Worm (Caenorhabditis elegans) whole organism, L1 larva: ENCODE results near the gene aexr-3.

Source experiments
- C04F5.9 ChIP-seq: sonication (generic microtip); optimal IDR thresholded peaks from 2 replicates; lab custom pipeline; 2016; ENCODE audit warnings: missing genetic modification characterization, missing compliant biosample characterization
- C34B4.2 ChIP-seq: sonication (generic microtip); optimal IDR thresholded peaks from 2 replicates; lab custom pipeline; 2017; ENCODE audit warnings: mild to moderate bottlenecking, missing genetic modification characterization, missing compliant biosample characterization
- aly-2 ChIP-seq: fragments of 150-350 bp; optimal IDR thresholded peaks from 2 replicates; lab custom pipeline; 2014; ENCODE audit warnings: missing biosample characterization, missing genetic modification characterization
- blmp-1 ChIP-seq: fragments of 150-350 bp; optimal IDR thresholded peaks from 2 replicates; lab custom pipeline; 2014; ENCODE audit warnings: missing biosample characterization, missing genetic modification characterization
- ceh-82 ChIP-seq, 3 experiments: fragments of 150-350 bp in 1 of 3; sonication (generic microtip) in 2 of 3; optimal IDR thresholded peaks; 2 replicates each; lab custom pipeline; 2014 to 2017; ENCODE audit warnings: missing biosample characterization in 3 of 3, missing genetic modification characterization in 3 of 3
- ces-1 ChIP-seq: fragments of 150-350 bp; optimal IDR thresholded peaks from 2 replicates; lab custom pipeline; 2014; ENCODE audit warnings: missing biosample characterization, missing genetic modification reagents, missing genetic modification characterization
- dpl-1 ChIP-seq, 3 experiments: fragments of 150-350 bp in 2 of 3; sonication (generic microtip) in 1 of 3; optimal IDR thresholded peaks; 2 replicates each; lab custom pipeline; 2014 to 2017; ENCODE audit warnings: missing biosample characterization in 3 of 3, missing genetic modification characterization in 3 of 3, missing genetic modification reagents in 3 of 3
- dsc-1 ChIP-seq: sonication (generic microtip); optimal IDR thresholded peaks from 2 replicates; lab custom pipeline; 2016; ENCODE audit warnings: mild to moderate bottlenecking, missing genetic modification characterization, missing compliant biosample characterization
- efl-1 ChIP-seq, 4 experiments: fragments of 150-350 bp; optimal IDR thresholded peaks in 3 of 4; peaks in 1 of 4; 1 replicate in 1 of 4; 2 replicates in 3 of 4; lab custom pipeline; 2014; ENCODE audit warnings: missing biosample characterization in 2 of 4, missing genetic modification characterization in 2 of 4, missing genetic modification reagents in 2 of 4
- efl-3 ChIP-seq: fragments of 200-800 bp; sonication (Bioruptor generic); optimal IDR thresholded peaks from 2 replicates; lab custom pipeline; 2018; ENCODE audit warnings: mild to moderate bottlenecking, missing genetic modification characterization, missing compliant biosample characterization
- egl-13 ChIP-seq: sonication (generic microtip); optimal IDR thresholded peaks from 2 replicates; lab custom pipeline; 2016; ENCODE audit warnings: missing genotype, missing genetic modification reagents, missing genetic modification characterization, missing compliant biosample characterization
- egl-27 ChIP-seq, 2 experiments: fragments of 150-350 bp in 1 of 2; sonication (generic microtip); optimal IDR thresholded peaks; 3 replicates each; lab custom pipeline; 2017 to 2018; ENCODE audit warnings: missing biosample characterization in 2 of 2, missing genetic modification characterization in 2 of 2, missing genetic modification reagents in 2 of 2
- elt-2 ChIP-seq: sonication (generic microtip); optimal IDR thresholded peaks from 2 replicates; lab custom pipeline; 2016; ENCODE audit warnings: missing genetic modification characterization, mild to moderate bottlenecking, inconsistent platforms, missing compliant biosample characterization, missing genetic modification reagents
- grh-1 ChIP-seq: fragments of 200-800 bp; sonication (Bioruptor generic); IDR thresholded peaks from 2 replicates; pipeline ENCODE4 v1.3.6; 2022; ENCODE audit warnings: missing genetic modification reagents, missing genetic modification characterization, missing compliant biosample characterization
- hpl-2 ChIP-seq: fragments of 150-350 bp; optimal IDR thresholded peaks from 2 replicates; lab custom pipeline; 2014; ENCODE audit warnings: missing biosample characterization, missing genetic modification reagents, missing genetic modification characterization
- irx-1 ChIP-seq: sonication (generic microtip); optimal IDR thresholded peaks from 2 replicates; lab custom pipeline; 2016; ENCODE audit warnings: missing genetic modification characterization, missing compliant biosample characterization
- lin-13 ChIP-seq: fragments of 150-350 bp; optimal IDR thresholded peaks from 2 replicates; lab custom pipeline; 2014; ENCODE audit warnings: missing biosample characterization, missing genetic modification reagents, missing genetic modification characterization
- lin-14 ChIP-seq: fragments of 200-800 bp; sonication (Bioruptor generic); optimal IDR thresholded peaks from 2 replicates; lab custom pipeline; 2018; ENCODE audit warnings: mild to moderate bottlenecking, missing genetic modification characterization, moderate library complexity, missing compliant biosample characterization
- lin-15B ChIP-seq: fragments of 150-350 bp; sonication (generic microtip); optimal IDR thresholded peaks from 3 replicates; lab custom pipeline; 2014; ENCODE audit warnings: missing biosample characterization, missing genetic modification characterization
- lin-35 ChIP-seq, 2 experiments: fragments of 150-350 bp; optimal IDR thresholded peaks; 2 replicates each; lab custom pipeline; 2014; ENCODE audit warnings: missing biosample characterization in 2 of 2, missing genetic modification characterization in 2 of 2, missing genetic modification reagents in 2 of 2
- lin-39 ChIP-seq: fragments of 150-350 bp; optimal IDR thresholded peaks from 2 replicates; lab custom pipeline; 2014; ENCODE audit warnings: missing biosample characterization, missing genetic modification reagents, missing genetic modification characterization
- lsy-2 ChIP-seq, 2 experiments: fragments of 150-350 bp; optimal IDR thresholded peaks; 2 replicates each; lab custom pipeline; 2014; ENCODE audit warnings: missing biosample characterization in 2 of 2, missing genetic modification characterization in 2 of 2
- mef-2 ChIP-seq: fragments of 150-350 bp; optimal IDR thresholded peaks from 2 replicates; lab custom pipeline; 2014; ENCODE audit warnings: missing biosample characterization, missing genetic modification characterization
- mep-1 ChIP-seq: fragments of 150-350 bp; optimal IDR thresholded peaks from 2 replicates; lab custom pipeline; 2014; ENCODE audit warnings: missing biosample characterization, missing genetic modification characterization
- nhr-19 ChIP-seq: fragments of 200-800 bp; sonication (Bioruptor generic); conservative IDR thresholded peaks from 2 replicates; pipeline ENCODE4 v1.3.6; 2022; ENCODE audit warnings: missing genetic modification characterization, missing compliant biosample characterization
- nhr-20 ChIP-seq: sonication (generic microtip); optimal IDR thresholded peaks from 2 replicates; lab custom pipeline; 2016; ENCODE audit warnings: mild to moderate bottlenecking, missing genetic modification characterization, missing compliant biosample characterization
- nhr-237 ChIP-seq: fragments of 150-350 bp; optimal IDR thresholded peaks from 2 replicates; lab custom pipeline; 2014; ENCODE audit warnings: missing biosample characterization, missing genetic modification characterization
- nhr-28 ChIP-seq: fragments of 150-350 bp; optimal IDR thresholded peaks from 2 replicates; lab custom pipeline; 2014; ENCODE audit warnings: missing biosample characterization, missing genetic modification characterization
- nhr-47 ChIP-seq: sonication (generic microtip); optimal IDR thresholded peaks from 2 replicates; lab custom pipeline; 2016; ENCODE audit warnings: mild to moderate bottlenecking, missing genetic modification characterization, moderate library complexity, missing compliant biosample characterization
- nhr-76 ChIP-seq: sonication (generic microtip); optimal IDR thresholded peaks from 2 replicates; lab custom pipeline; 2017; ENCODE audit warnings: missing biosample characterization, missing genetic modification characterization
- nhr-77 ChIP-seq: fragments of 150-350 bp; optimal IDR thresholded peaks from 2 replicates; lab custom pipeline; 2014; ENCODE audit warnings: missing biosample characterization, missing genetic modification characterization
- nhr-85 ChIP-seq: sonication (generic microtip); peaks from one replicate; lab custom pipeline; 2016; ENCODE audit warnings: missing genetic modification characterization, inconsistent platforms, missing compliant biosample characterization
- nhr-90 ChIP-seq: sonication (generic microtip); optimal IDR thresholded peaks from 2 replicates; lab custom pipeline; 2016; ENCODE audit warnings: mild to moderate bottlenecking, missing genetic modification characterization, missing compliant biosample characterization; ENCODE audit not compliant: poor library complexity
- pqm-1 ChIP-seq: sonication (generic microtip); optimal IDR thresholded peaks from 3 replicates; lab custom pipeline; 2017; ENCODE audit warnings: missing biosample characterization, missing genetic modification characterization
- snu-23 ChIP-seq: sonication (generic microtip); optimal IDR thresholded peaks from 2 replicates; lab custom pipeline; 2016; ENCODE audit warnings: missing genetic modification characterization, missing compliant biosample characterization
- sox-4 ChIP-seq: sonication (generic microtip); optimal IDR thresholded peaks from 2 replicates; lab custom pipeline; 2016; ENCODE audit warnings: missing genetic modification characterization, missing compliant biosample characterization
- sptf-1 ChIP-seq: fragments of 150-350 bp; optimal IDR thresholded peaks from 2 replicates; lab custom pipeline; 2014; ENCODE audit warnings: missing biosample characterization, missing genetic modification characterization
- sup-37 ChIP-seq: fragments of 200-800 bp; sonication (Bioruptor generic); optimal IDR thresholded peaks from 2 replicates; lab custom pipeline; 2018; ENCODE audit warnings: mild to moderate bottlenecking, missing genetic modification characterization, missing compliant biosample characterization
- swsn-7 ChIP-seq: sonication (generic microtip); optimal IDR thresholded peaks from 2 replicates; lab custom pipeline; 2016; ENCODE audit warnings: missing genetic modification characterization, missing compliant biosample characterization
- tbx-2 ChIP-seq: sonication (generic microtip); optimal IDR thresholded peaks from 2 replicates; lab custom pipeline; 2016; ENCODE audit warnings: missing genetic modification characterization, missing compliant biosample characterization
- tlp-1 ChIP-seq: fragments of 150-350 bp; optimal IDR thresholded peaks from 2 replicates; lab custom pipeline; 2014; ENCODE audit warnings: missing biosample characterization, missing genetic modification characterization
- unc-30 ChIP-seq: sonication (generic microtip); optimal IDR thresholded peaks from 2 replicates; lab custom pipeline; 2017; ENCODE audit warnings: missing biosample characterization, missing genetic modification characterization
- unc-62 ChIP-seq: fragments of 150-350 bp; optimal IDR thresholded peaks from 2 replicates; lab custom pipeline; 2014; ENCODE audit warnings: missing biosample characterization, missing genetic modification reagents, missing genetic modification characterization
- unc-98 ChIP-seq: fragments of 200-800 bp; sonication (Bioruptor generic); IDR thresholded peaks from 2 replicates; pipeline ENCODE4 v1.3.6; 2022; ENCODE audit warnings: missing genetic modification characterization, missing compliant biosample characterization
- xbp-1 ChIP-seq: sonication (generic microtip); optimal IDR thresholded peaks from 2 replicates; lab custom pipeline; 2016; ENCODE audit warnings: missing genetic modification characterization, missing compliant biosample characterization
- zag-1 ChIP-seq: fragments of 150-350 bp; optimal IDR thresholded peaks from 2 replicates; lab custom pipeline; 2014; ENCODE audit warnings: missing biosample characterization, missing genetic modification characterization
- zip-4 ChIP-seq: fragments of 200-800 bp; sonication (Bioruptor generic); optimal IDR thresholded peaks from 2 replicates; lab custom pipeline; 2018; ENCODE audit warnings: mild to moderate bottlenecking, missing genetic modification characterization, moderate library complexity, missing compliant biosample characterization
- ztf-11 ChIP-seq, 2 experiments: sonication (generic microtip); optimal IDR thresholded peaks; 2 replicates each; lab custom pipeline; 2016 to 2017; ENCODE audit warnings: missing genetic modification characterization in 2 of 2, missing biosample characterization in 1 of 2, missing compliant biosample characterization in 1 of 2
- ztf-4 ChIP-seq: fragments of 150-350 bp; optimal IDR thresholded peaks from 2 replicates; lab custom pipeline; 2014; ENCODE audit warnings: missing biosample characterization, missing genetic modification characterization

Gene aexr-3

ce11 chrX:8971461-8971860 lies 10.5 kb upstream of the aexr-3 start (continued):
- no peak for TF ChIP-seq egl-13 (tag; lab: Kevin White, UChicago)
- TF ChIP-seq lin-14 (GFP tag; lab: Kevin White, UChicago), result peak; percentile 27
- TF ChIP-seq nhr-19, result peak; percentile 39; the same call in 1 of the 2 replicates
- TF ChIP-seq nhr-47 (tag; lab: Kevin White, UChicago), result peak; percentile 66
- peak; percentile 15 for TF ChIP-seq elt-2 (tag; lab: Kevin White, UChicago)
- TF ChIP-seq lin-13, result no peak
- peak; percentile 72 for TF ChIP-seq snu-23
- peak; percentile 77 for TF ChIP-seq nhr-85
- TF ChIP-seq sup-37 (GFP tag; lab: Kevin White, UChicago), result no peak

ce11 chrX:8969111-8970048 lies 8.4 kb upstream of the aexr-3 start:
- TF ChIP-seq sox-4 (tag; lab: Kevin White, UChicago) (peak; percentile 86), egl-13 (tag; lab: Kevin White, UChicago) (no peak), unc-62 (GFP tag; lab: Kevin White, UChicago) (no peak), pqm-1 (no peak), mef-2 (no peak), ztf-11 (tag; optimal IDR thresholded peaks at IDR 0.05; lab: Kevin White, UChicago) (no peak), dpl-1 (GFP tag; optimal IDR thresholded peaks at IDR 0.05; lab: Kevin White, UChicago) (no peak), lin-39 (tag; lab: Kevin White, UChicago) (no peak), egl-27 (tag; optimal IDR thresholded peaks at IDR 0.05; lab: Kevin White, UChicago) (no peak), zip-4 (GFP tag; lab: Kevin White, UChicago) (no peak), zag-1 (no peak), aly-2 (tag; lab: Kevin White, UChicago) (no peak), lin-14 (GFP tag; lab: Kevin White, UChicago) (no peak), nhr-20 (tag; lab: Kevin White, UChicago) (no peak), dsc-1 (tag; lab: Kevin White, UChicago) (peak; percentile 87), ztf-4 (tag; lab: Kevin White, UChicago) (no peak), sup-37 (GFP tag; lab: Kevin White, UChicago) (no peak), tlp-1 (tag; lab: Kevin White, UChicago) (no peak), C04F5.9 (tag; lab: Kevin White, UChicago) (no peak), nhr-76 (tag; lab: Kevin White, UChicago) (no peak), nhr-237 (tag; lab: Kevin White, UChicago) (no peak), lin-15B (tag; lab: Kevin White, UChicago) (no peak), ces-1 (GFP tag; lab: Kevin White, UChicago) (no peak), nhr-90 (tag; lab: Kevin White, UChicago) (peak; percentile 20), lsy-2 (tag; optimal IDR thresholded peaks at IDR 0.05; lab: Kevin White, UChicago) (no peak), C34B4.2 (no peak), hpl-2 (GFP tag; lab: Kevin White, UChicago) (no peak), swsn-7 (tag; lab: Kevin White, UChicago) (no peak), mep-1 (tag; lab: Kevin White, UChicago) (peak; percentile 8), xbp-1 (tag; lab: Kevin White, UChicago) (no peak), lin-35 (GFP tag; optimal IDR thresholded peaks at IDR 0.05; lab: Kevin White, UChicago) (no peak), nhr-77 (tag; lab: Kevin White, UChicago) (no peak), efl-1 (optimal IDR thresholded peaks at IDR 0.05; lab: Kevin White, UChicago) (no peak), efl-1 (GFP tag; optimal IDR thresholded peaks at IDR 0.05 in 1 of 2; lab: Kevin White, UChicago) (peak in 1 of 2 experiments; percentile 36), unc-30 (tag; lab: Kevin White, UChicago) (no peak), sptf-1 (tag; lab: Kevin White, UChicago) (no peak), elt-2 (tag; lab: Kevin White, UChicago) (no peak), unc-98 (no peak), nhr-28 (tag; lab: Kevin White, UChicago) (no peak), efl-3 (GFP tag; lab: Kevin White, UChicago) (no peak), tbx-2 (tag; lab: Kevin White, UChicago) (no peak), blmp-1 (no peak), grh-1 (GFP tag; lab: Robert Waterston, UW) (no peak), ceh-82 (tag; optimal IDR thresholded peaks at IDR 0.05; lab: Kevin White, UChicago) (no peak), irx-1 (tag; lab: Kevin White, UChicago) (no peak), nhr-19 (no peak; the same call in 1 of the 2 replicates)
